Worm (Caenorhabditis elegans): ENCODE measurements around the gene clec-130.

DNA sequence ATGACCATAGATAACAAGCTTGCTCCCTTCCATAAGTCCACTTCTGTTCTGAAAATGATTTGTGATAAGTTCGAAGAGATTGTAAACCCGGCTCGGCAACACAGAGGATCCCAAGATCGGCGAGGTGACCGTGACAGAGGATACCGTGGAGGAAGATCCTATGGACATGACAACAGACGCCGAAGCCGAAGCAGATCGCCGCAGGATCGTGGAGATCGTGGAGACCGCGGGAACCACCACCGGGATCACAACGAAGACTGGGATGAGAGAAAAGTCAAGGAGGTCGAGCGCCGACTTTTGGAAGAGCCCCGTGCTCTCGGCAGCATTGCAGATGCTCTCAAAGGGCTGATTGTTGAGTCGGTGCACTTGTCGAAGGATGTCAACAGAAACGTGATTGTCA, 31.2 kb downstream of the clec-130 start:
- TF ChIP-seq dpl-1 (GFP tag; optimal IDR thresholded peaks at IDR 0.05) (no peak), rbr-2 (tag; optimal IDR thresholded peaks at IDR 0.05) (no peak), unc-62 (GFP tag; optimal IDR thresholded peaks at IDR 0.05 in 1 of 2) (no peak), unc-62 (tag; optimal IDR thresholded peaks at IDR 0.05) (no peak), pqm-1 (tag; optimal IDR thresholded peaks at IDR 0.05) (no peak)

All from whole organism, L4 larva.